Worm (Caenorhabditis elegans): ENCODE measurements around the gene cyp-33C9.

cyp-33C9 gene

ce11 chrV:3094351-3094750 is at the start of gene cyp-33C9:
Gene cyp-33C9 (minus strand): TSS chrV:3094561.
- TF ChIP-seq arid-1 (GFP tag; conservative IDR thresholded peaks at IDR 0.05) (no peak), T20F7.1 (GFP tag; optimal IDR thresholded peaks at IDR 0.05) (no peak), pqm-1 (tag; optimal IDR thresholded peaks at IDR 0.05) (peak; percentile 24), ama-1 (optimal IDR thresholded peaks at IDR 0.05) (no peak), snpc-4 (tag; optimal IDR thresholded peaks at IDR 0.05) (no peak), php-3 (GFP tag; IDR thresholded peaks at IDR 0.05) (no peak), daf-16 (GFP tag; optimal IDR thresholded peaks at IDR 0.05) (no peak), daf-16 (tag; optimal IDR thresholded peaks at IDR 0.05) (peak; percentile 58), nhr-28 (tag; optimal IDR thresholded peaks at IDR 0.05) (peak; percentile 75), lin-13 (GFP tag; optimal IDR thresholded peaks at IDR 0.05) (no peak), Y48G9A.11 (GFP tag; IDR thresholded peaks at IDR 0.05) (no peak), zfp-3 (GFP tag; conservative IDR thresholded peaks at IDR 0.05) (no peak), mdl-1 (tag; optimal IDR thresholded peaks at IDR 0.05) (peak in 1 of 2 experiments; percentile 14), mxl-2 (GFP tag; conservative IDR thresholded peaks at IDR 0.05) (no peak), gei-8 (GFP tag; optimal IDR thresholded peaks at IDR 0.05) (no peak), duxl-1 (tag; optimal IDR thresholded peaks at IDR 0.05; ENCODE audit: poor library complexity) (no peak), lir-3 (tag; optimal IDR thresholded peaks at IDR 0.05) (no peak), nhr-41 (GFP tag; IDR thresholded peaks at IDR 0.05) (no peak), ces-1 (GFP tag; optimal IDR thresholded peaks at IDR 0.05) (no peak), ceh-62 (tag; optimal IDR thresholded peaks at IDR 0.05) (no peak), ztf-11 (tag; optimal IDR thresholded peaks at IDR 0.05) (no peak), hlh-30 (tag; optimal IDR thresholded peaks at IDR 0.05; ENCODE audit: insufficient read depth) (peak; percentile 7), R02D3.7 (tag; optimal IDR thresholded peaks at IDR 0.05) (no peak), Y75B8A.6 (GFP tag; IDR thresholded peaks at IDR 0.05) (no peak), daf-19 (GFP tag; conservative IDR thresholded peaks at IDR 0.05) (no peak)

ce11 chrV:3141190-3141589 is 46.8 kb upstream of the cyp-33C9 start, which contains the start of gene srab-9:
Gene srab-9 (minus strand): TSS chrV:3141290.
- TF ChIP-seq hif-1 (tag; optimal IDR thresholded peaks at IDR 0.05) (no peak), attf-4 (tag; optimal IDR thresholded peaks at IDR 0.05) (no peak), sdz-12 (GFP tag; optimal IDR thresholded peaks at IDR 0.05) (no peak), lin-39 (tag; optimal IDR thresholded peaks at IDR 0.05) (no peak), daf-19 (GFP tag; conservative IDR thresholded peaks at IDR 0.05) (no peak), daf-12 (tag; optimal IDR thresholded peaks at IDR 0.05) (no peak), unc-39 (tag; optimal IDR thresholded peaks at IDR 0.05) (no peak)

ce11 chrV:3138488-3138887 is 44.1 kb upstream of the cyp-33C9 start, which contains the start of the genes irld-3 and F02C9.1:
Gene irld-3 (minus strand): TSS chrV:3138588.
Gene F02C9.1 (plus strand): TSS chrV:3138703.
- TF ChIP-seq unc-62 (GFP tag; optimal IDR thresholded peaks at IDR 0.05 in 1 of 2) = peak in 1 of 2 experiments; percentile 39
- no peak for TF ChIP-seq unc-62 (tag; optimal IDR thresholded peaks at IDR 0.05)
- no peak for TF ChIP-seq ceh-28 (tag; optimal IDR thresholded peaks at IDR 0.05)

- TF ChIP-seq cey-2 (tag; optimal IDR thresholded peaks at IDR 0.05; ENCODE audit: borderline replicate concordance, insufficient read depth) (no peak), arid-1 (GFP tag; conservative IDR thresholded peaks at IDR 0.05) (no peak), zfp-3 (GFP tag; conservative IDR thresholded peaks at IDR 0.05) (no peak), T20F7.1 (GFP tag; optimal IDR thresholded peaks at IDR 0.05) (no peak), set-16 (GFP tag; IDR thresholded peaks at IDR 0.05) (peak; percentile 76), ceh-32 (tag; optimal IDR thresholded peaks at IDR 0.05; ENCODE audit: poor library complexity) (no peak), zag-1 (tag; optimal IDR thresholded peaks at IDR 0.05) (no peak), dmd-6 (GFP tag; IDR thresholded peaks at IDR 0.05) (no peak)
These were observed 39.0 kb upstream of the cyp-33C9 start, which contains the start of gene F02C9.2 for ce11 chrV:3133293-3133755. Gene F02C9.2 (plus strand): TSS chrV:3133705.
